Worm (Caenorhabditis elegans): ENCODE data around the gene srh-282.

DNA sequence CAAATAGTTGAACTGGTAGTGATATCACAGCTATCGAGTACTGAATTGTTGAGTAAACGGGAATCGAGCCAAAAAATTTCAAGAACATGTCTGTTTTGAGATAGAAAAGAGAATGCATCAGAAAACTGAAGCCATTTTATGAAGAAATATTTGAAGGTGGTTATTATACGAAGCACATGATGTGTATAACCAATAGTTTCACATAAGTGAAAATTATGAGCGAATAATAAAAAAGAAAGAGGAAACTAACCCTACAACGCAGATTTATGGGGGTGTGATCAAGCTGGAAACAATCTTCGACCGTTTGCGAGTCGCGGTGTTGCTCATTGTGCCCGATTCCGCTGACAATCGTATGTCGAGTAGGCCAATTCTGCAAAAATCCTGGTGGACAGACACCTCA lies at the start of gene srh-282:
- TF ChIP-seq flt-1 (GFP tag; IDR thresholded peaks at IDR 0.05), result no peak
- TF ChIP-seq med-1 (GFP tag; optimal IDR thresholded peaks at IDR 0.05; ENCODE audit: insufficient read depth), result no peak
- TF ChIP-seq T22C8.4 (GFP tag; IDR thresholded peaks at IDR 0.05), result no peak
